Worm (Caenorhabditis elegans) whole organism, young adult: ENCODE results near the gene sdz-7.

ENCODE experiments used
- B0261.1 ChIP-seq: sonication (generic microtip); optimal IDR thresholded peaks from 2 replicates; lab custom pipeline; 2016; ENCODE audit warnings: mild to moderate bottlenecking, missing genetic modification characterization, moderate library complexity, missing compliant biosample characterization
- C17E4.6 ChIP-seq: fragments of 200-800 bp; sonication (Bioruptor generic); IDR thresholded peaks from 2 replicates; pipeline ENCODE4 v1.3.6; 2022; ENCODE audit warnings: missing genetic modification reagents, missing genetic modification characterization, missing compliant biosample characterization
- F52B5.7 ChIP-seq: sonication (generic microtip); optimal IDR thresholded peaks from 2 replicates; lab custom pipeline; 2016; ENCODE audit warnings: mild to moderate bottlenecking, missing genetic modification characterization, missing compliant biosample characterization
- K12H6.12 ChIP-seq: fragments of 200-800 bp; sonication (Bioruptor generic); optimal IDR thresholded peaks from 2 replicates; lab custom pipeline; 2018; ENCODE audit warnings: mild to moderate bottlenecking, missing genetic modification characterization, missing compliant biosample characterization
- Y53F4B.3 ChIP-seq: fragments of 200-800 bp; sonication (Bioruptor generic); IDR thresholded peaks from 2 replicates; pipeline ENCODE4 v1.3.6; 2022; ENCODE audit warnings: missing genetic modification reagents, missing genetic modification characterization, missing compliant biosample characterization
- bed-1 ChIP-seq: fragments of 200-800 bp; sonication (Bioruptor generic); IDR thresholded peaks from 2 replicates; pipeline ENCODE4 v1.3.6; 2022; ENCODE audit warnings: missing genetic modification reagents, missing genetic modification characterization, missing compliant biosample characterization
- dox-1 ChIP-seq: fragments of 200-800 bp; sonication (Bioruptor generic); IDR thresholded peaks from 2 replicates; pipeline ENCODE4 v1.3.6; 2022; ENCODE audit warnings: missing genetic modification reagents, missing genetic modification characterization, missing compliant biosample characterization
- egl-18 ChIP-seq: fragments of 200-800 bp; sonication (Bioruptor generic); IDR thresholded peaks from 2 replicates; pipeline ENCODE4 v1.3.6; 2022; ENCODE audit warnings: missing genetic modification reagents, missing genetic modification characterization, missing compliant biosample characterization
- fkh-3 ChIP-seq: sonication (generic microtip); optimal IDR thresholded peaks from 2 replicates; lab custom pipeline; 2016; ENCODE audit warnings: mild to moderate bottlenecking, missing genetic modification characterization, missing compliant biosample characterization
- hlh-26 ChIP-seq: fragments of 200-800 bp; sonication (Bioruptor generic); conservative IDR thresholded peaks from 2 replicates; pipeline ENCODE4 v1.3.6; 2022; ENCODE audit warnings: missing genetic modification reagents, missing genetic modification characterization, missing compliant biosample characterization
- hmg-1.2 ChIP-seq: fragments of 200-800 bp; sonication (Bioruptor generic); IDR thresholded peaks from 2 replicates; pipeline ENCODE4 v1.3.6; 2022; ENCODE audit warnings: missing genetic modification reagents, missing genetic modification characterization, missing compliant biosample characterization
- hsf-1 ChIP-seq: fragments of 200-800 bp; sonication (Bioruptor generic); IDR thresholded peaks from 2 replicates; pipeline ENCODE4 v1.3.6; 2022; ENCODE audit warnings: missing genetic modification reagents, missing genetic modification characterization, missing compliant biosample characterization
- lin-54 ChIP-seq: fragments of 200-800 bp; sonication (Bioruptor generic); optimal IDR thresholded peaks from 2 replicates; lab custom pipeline; 2018; ENCODE audit warnings: mild to moderate bottlenecking, missing genetic modification characterization, missing compliant biosample characterization
- nfya-2 ChIP-seq: fragments of 200-800 bp; sonication (Bioruptor generic); IDR thresholded peaks from 2 replicates; pipeline ENCODE4 v1.3.6; 2022; ENCODE audit warnings: missing genetic modification reagents, missing genetic modification characterization, missing compliant biosample characterization
- nfyb-1 ChIP-seq: fragments of 200-800 bp; sonication (Bioruptor generic); IDR thresholded peaks from 2 replicates; pipeline ENCODE4 v1.3.6; 2022; ENCODE audit warnings: missing genetic modification reagents, missing genetic modification characterization, missing compliant biosample characterization
- nhr-120 ChIP-seq: fragments of 200-800 bp; sonication (Bioruptor generic); IDR thresholded peaks from 2 replicates; pipeline ENCODE4 v1.3.6; 2022; ENCODE audit warnings: missing genetic modification characterization, missing compliant biosample characterization
- sdz-38 ChIP-seq: sonication (generic microtip); optimal IDR thresholded peaks from 2 replicates; lab custom pipeline; 2016; ENCODE audit warnings: missing genotype, missing genetic modification characterization, missing compliant biosample characterization
- snpc-1.1 ChIP-seq: sonication (generic microtip); optimal IDR thresholded peaks from 2 replicates; lab custom pipeline; 2017; ENCODE audit warnings: missing genetic modification characterization, mild to moderate bottlenecking, missing compliant biosample characterization, antibody characterized with exemption, moderate library complexity, missing genotype, missing genetic modification reagents; ENCODE audit not compliant: insufficient read depth
- snpc-3.4 ChIP-seq: sonication (generic microtip); optimal IDR thresholded peaks from 2 replicates; lab custom pipeline; 2017; ENCODE audit warnings: missing genetic modification characterization, mild to moderate bottlenecking, missing compliant biosample characterization, antibody characterized with exemption, moderate library complexity, missing genotype, missing genetic modification reagents
- somi-1 ChIP-seq: fragments of 200-800 bp; sonication (Bioruptor generic); optimal IDR thresholded peaks from 2 replicates; lab custom pipeline; 2018; ENCODE audit warnings: mild to moderate bottlenecking, missing genetic modification characterization, missing compliant biosample characterization
- sptf-2 ChIP-seq: fragments of 200-800 bp; sonication (Bioruptor generic); optimal IDR thresholded peaks from 2 replicates; lab custom pipeline; 2018; ENCODE audit warnings: mild to moderate bottlenecking, missing genetic modification characterization, missing compliant biosample characterization
- tlf-1 ChIP-seq: fragments of 200-800 bp; sonication (Bioruptor generic); optimal IDR thresholded peaks from 2 replicates; lab custom pipeline; 2018; ENCODE audit warnings: mild to moderate bottlenecking, missing genetic modification characterization, missing compliant biosample characterization
- zim-3 ChIP-seq: sonication (generic microtip); optimal IDR thresholded peaks from 2 replicates; lab custom pipeline; 2017; ENCODE audit warnings: mild to moderate bottlenecking, missing genetic modification characterization, moderate library complexity, missing compliant biosample characterization
- ztf-18 ChIP-seq: sonication (generic microtip); optimal IDR thresholded peaks from 2 replicates; lab custom pipeline; 2016; ENCODE audit warnings: missing genotype, mild to moderate bottlenecking, missing genetic modification characterization, missing compliant biosample characterization

sdz-7 gene

DNA sequence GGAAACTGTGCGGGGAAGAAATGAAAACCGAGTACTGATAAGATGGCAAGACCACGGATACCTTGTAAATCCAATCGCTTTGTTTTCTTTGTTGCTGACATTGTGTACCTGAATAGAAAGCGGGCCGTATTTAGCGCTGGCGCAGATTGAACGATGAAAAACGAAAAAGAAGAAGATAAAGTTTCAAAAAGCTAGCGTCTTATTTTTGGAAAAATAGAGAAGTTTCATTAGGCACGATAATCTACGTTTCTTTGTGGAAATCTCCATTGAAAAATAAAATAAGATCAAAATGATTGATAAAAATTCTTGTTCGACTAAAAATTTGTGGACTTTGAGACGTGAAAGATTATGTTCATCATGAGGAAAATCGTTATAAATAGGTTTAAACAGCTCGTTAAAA, 41.9 kb downstream of the sdz-7 start, which contains the start of gene oac-4:
TSS of gene oac-4 (minus strand) at position 101 of the 400 bp plus-strand sequence.
- TF ChIP-seq nfya-2 (no peak), C17E4.6 (GFP tag; lab: Robert Waterston, UW) (no peak), hsf-1 (GFP tag; lab: Robert Waterston, UW) (no peak), snpc-3.4 (no peak), ztf-18 (tag; lab: Kevin White, UChicago) (no peak), K12H6.12 (tag; lab: Kevin White, UChicago) (no peak), lin-54 (GFP tag; lab: Kevin White, UChicago) (no peak)

ce11 chrII:3832383-3832782, 45.4 kb downstream of the sdz-7 start, which contains the start of gene F54D10.9:
Gene F54D10.9 (minus strand): TSS chrII:3832483.
- no peak for TF ChIP-seq sdz-38
- TF ChIP-seq nfyb-1 (GFP tag; lab: Robert Waterston, UW): no peak
- TF ChIP-seq bed-1 (GFP tag; lab: Robert Waterston, UW): no peak
- no peak for TF ChIP-seq fkh-3 (tag; lab: Kevin White, UChicago)
- TF ChIP-seq nhr-120: no peak
- TF ChIP-seq zim-3: no peak
- no peak for TF ChIP-seq hlh-26 (GFP tag; lab: Robert Waterston, UW)
- TF ChIP-seq sptf-2: no peak

DNA sequence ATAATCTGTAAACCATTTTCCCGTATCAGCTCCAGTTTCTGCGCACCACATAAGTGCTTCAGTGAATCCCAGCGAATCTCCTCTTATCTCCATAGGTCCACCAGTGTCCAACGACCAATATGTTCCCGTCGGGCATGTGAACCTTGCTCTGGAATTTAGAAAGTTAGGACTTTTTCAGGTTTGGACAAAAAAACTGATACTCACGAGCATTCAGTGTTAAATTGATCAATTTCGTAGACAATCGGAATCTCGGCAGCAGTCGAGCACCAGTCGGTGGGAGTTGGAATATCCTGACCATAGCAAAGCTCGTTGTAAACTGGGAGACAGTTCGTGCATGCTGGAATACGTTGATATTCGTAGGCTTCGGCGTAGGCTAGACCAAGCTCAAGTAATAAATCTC, 48.2 kb downstream of the sdz-7 start:
- no peak for TF ChIP-seq egl-18 (GFP tag; lab: Robert Waterston, UW)

- TF ChIP-seq dox-1 (GFP tag; lab: Robert Waterston, UW) (no peak), tlf-1 (no peak), B0261.1 (tag; lab: Kevin White, UChicago) (no peak), hmg-1.2 (GFP tag; lab: Robert Waterston, UW) (no peak), snpc-1.1 (no peak), Y53F4B.3 (no peak), somi-1 (GFP tag; lab: Kevin White, UChicago) (no peak), F52B5.7 (tag; lab: Kevin White, UChicago) (no peak)
Measured at ce11 chrII:3827801-3828200, 50.0 kb downstream of the sdz-7 start, which contains the start of gene F54D10.8. Gene F54D10.8 (minus strand): TSS chrII:3827901.
